Fruit fly (Drosophila melanogaster) whole organism, embryonic: ENCODE data around the gene JMJD5.

ENCODE experiments used
- CG1024 ChIP-seq: fragments of 200-800 bp; sonication (Bioruptor generic); IDR thresholded peaks from 2 replicates; pipeline ENCODE4 v1.3.6; 2022; ENCODE audit warnings: missing biosample characterization, missing genetic modification characterization
- CG10979 ChIP-seq: fragments of 200-800 bp; sonication (Bioruptor generic); optimal IDR thresholded peaks from 2 replicates; lab custom pipeline; 2018; ENCODE audit warnings: missing biosample characterization, mild to moderate bottlenecking, missing genetic modification characterization, moderate library complexity
- CG11398 ChIP-seq: fragments of 200-800 bp; sonication (Bioruptor generic); optimal IDR thresholded peaks from 2 replicates; lab custom pipeline; 2016; ENCODE audit warnings: missing biosample characterization, missing genetic modification characterization
- CG13287 ChIP-seq: fragments of 200-800 bp; sonication (Bioruptor generic); IDR thresholded peaks from 2 replicates; pipeline ENCODE4 v1.3.6; 2022; ENCODE audit warnings: missing biosample characterization, missing genetic modification characterization; ENCODE audit not compliant: partially characterized antibody
- CG14667 ChIP-seq: fragments of 200-800 bp; sonication (Bioruptor generic); IDR thresholded peaks from 2 replicates; pipeline ENCODE4 v1.3.6; 2022; ENCODE audit warnings: missing biosample characterization, missing genetic modification characterization
- CG15269 ChIP-seq: fragments of 200-800 bp; sonication (Bioruptor generic); optimal IDR thresholded peaks from 2 replicates; lab custom pipeline; 2018; ENCODE audit warnings: missing biosample characterization, mild to moderate bottlenecking, missing genetic modification characterization, moderate library complexity
- CG1647 ChIP-seq: fragments of 200-800 bp; sonication (Bioruptor generic); optimal IDR thresholded peaks from 3 replicates; lab custom pipeline; 2016; ENCODE audit warnings: missing biosample characterization, missing genetic modification characterization
- CG16815 ChIP-seq: fragments of 200-800 bp; sonication (Bioruptor generic); optimal IDR thresholded peaks from 3 replicates; lab custom pipeline; 2017; ENCODE audit warnings: missing biosample characterization, mild to moderate bottlenecking, missing genetic modification characterization
- CG17361 ChIP-seq: fragments of 200-800 bp; sonication (Bioruptor generic); IDR thresholded peaks from 3 replicates; pipeline ENCODE4 v1.3.6; 2022; ENCODE audit warnings: missing biosample characterization, missing genetic modification characterization
- CG30431 ChIP-seq: fragments of 200-800 bp; sonication (Bioruptor generic); optimal IDR thresholded peaks from 2 replicates; lab custom pipeline; 2017; ENCODE audit warnings: missing biosample characterization, missing genetic modification characterization
- CG3163 ChIP-seq: fragments of 200-800 bp; sonication (Bioruptor generic); optimal IDR thresholded peaks from 3 replicates; lab custom pipeline; 2016; ENCODE audit warnings: missing biosample characterization, missing genetic modification characterization
- CG4328 ChIP-seq: fragments of 200-800 bp; sonication (Bioruptor generic); optimal IDR thresholded peaks from 3 replicates; lab custom pipeline; 2017; ENCODE audit warnings: missing biosample characterization, missing genetic modification reagents, missing genetic modification characterization
- CG4404 ChIP-seq: fragments of 200-800 bp; sonication (Bioruptor generic); IDR thresholded peaks from 2 replicates; pipeline ENCODE4 v1.3.6; 2022; ENCODE audit warnings: missing biosample characterization, missing genetic modification characterization
- CG6654 ChIP-seq: fragments of 200-800 bp; sonication (Bioruptor generic); optimal IDR thresholded peaks from 2 replicates; lab custom pipeline; 2017; ENCODE audit warnings: missing biosample characterization, mild to moderate bottlenecking, missing genetic modification characterization
- CG8281 ChIP-seq: fragments of 200-800 bp; sonication (Bioruptor generic); optimal IDR thresholded peaks from 2 replicates; lab custom pipeline; 2018; ENCODE audit warnings: missing biosample characterization, mild to moderate bottlenecking, missing genetic modification characterization, moderate library complexity
- CG8388 ChIP-seq: fragments of 200-800 bp; sonication (Bioruptor generic); optimal IDR thresholded peaks from 2 replicates; lab custom pipeline; 2019; ENCODE audit warnings: missing biosample characterization, mild to moderate bottlenecking, missing genetic modification characterization, moderate library complexity
- CG9727 ChIP-seq: fragments of 200-800 bp; sonication (Bioruptor generic); optimal IDR thresholded peaks from 3 replicates; lab custom pipeline; 2017; ENCODE audit warnings: missing biosample characterization, mild to moderate bottlenecking, missing genetic modification characterization
- CHES-1-like ChIP-seq: fragments of 200-800 bp; sonication (Bioruptor generic); optimal IDR thresholded peaks from 2 replicates; lab custom pipeline; 2016; ENCODE audit warnings: missing biosample characterization, missing genetic modification characterization
- CrebB ChIP-seq: fragments of 200-800 bp; sonication (Bioruptor generic); optimal IDR thresholded peaks from 3 replicates; lab custom pipeline; 2018; ENCODE audit warnings: missing biosample characterization, mild to moderate bottlenecking, missing genetic modification characterization
- D19A ChIP-seq: fragments of 200-800 bp; optimal IDR thresholded peaks from 3 replicates; lab custom pipeline; 2019; ENCODE audit warnings: missing biosample characterization, mild to moderate bottlenecking, missing genetic modification characterization, moderate library complexity
- Eip74EF ChIP-seq, 2 experiments: fragments of 200-800 bp in 1 of 2; fragments of >200 bp in 1 of 2; sonication (Bioruptor generic) in 1 of 2; optimal IDR thresholded peaks; 2 replicates each; lab custom pipeline; 2017 to 2019; ENCODE audit warnings: missing biosample characterization in 2 of 2, missing genetic modification characterization in 2 of 2, mild to moderate bottlenecking in 1 of 2, moderate library complexity in 1 of 2
- Elba2 ChIP-seq: fragments of 200-800 bp; sonication (Bioruptor generic); optimal IDR thresholded peaks from 3 replicates; lab custom pipeline; 2016; ENCODE audit warnings: missing biosample characterization, missing genetic modification characterization
- Gsc ChIP-seq: fragments of 200-800 bp; sonication (Bioruptor generic); IDR thresholded peaks from 2 replicates; pipeline ENCODE4 v1.3.6; 2022; ENCODE audit warnings: missing biosample characterization, missing genetic modification characterization
- Med ChIP-seq: fragments of 200-800 bp; sonication (Bioruptor generic); peaks from one replicate; lab custom pipeline; 2016; ENCODE audit warnings: missing biosample characterization, missing genetic modification characterization, mild to moderate bottlenecking, inconsistent platforms, moderate library complexity
- Nf-YA ChIP-seq: fragments of 200-800 bp; sonication (Bioruptor generic); IDR thresholded peaks from 2 replicates; pipeline ENCODE4 v1.3.6; 2022; ENCODE audit warnings: missing biosample characterization, missing genetic modification characterization
- Oli ChIP-seq: fragments of 200-800 bp; sonication (Bioruptor generic); optimal IDR thresholded peaks from 2 replicates; lab custom pipeline; 2018; ENCODE audit warnings: missing biosample characterization, mild to moderate bottlenecking, missing genetic modification characterization, moderate library complexity
- Pdp1 ChIP-seq, 2 experiments: fragments of 200-800 bp; sonication (Bioruptor generic); optimal IDR thresholded peaks; 3 replicates each; lab custom pipeline; 2016; ENCODE audit warnings: missing biosample characterization in 2 of 2, missing genetic modification characterization in 2 of 2, mild to moderate bottlenecking in 1 of 2, moderate library complexity in 1 of 2
- Ravus ChIP-seq: fragments of 200-800 bp; sonication (Bioruptor generic); IDR thresholded peaks from 2 replicates; pipeline ENCODE4 v1.3.6; 2022; ENCODE audit warnings: missing biosample characterization, missing genetic modification characterization
- Sox100B ChIP-seq: fragments of 200-800 bp; sonication (Bioruptor generic); optimal IDR thresholded peaks from 3 replicates; lab custom pipeline; 2018; ENCODE audit warnings: missing biosample characterization, mild to moderate bottlenecking, missing genetic modification characterization
- Sox102F ChIP-seq: fragments of 200-800 bp; sonication (Bioruptor generic); optimal IDR thresholded peaks from 2 replicates; lab custom pipeline; 2018; ENCODE audit warnings: missing biosample characterization, mild to moderate bottlenecking, missing genetic modification characterization, moderate library complexity
- cas ChIP-seq: fragments of 200-800 bp; sonication (Bioruptor generic); IDR thresholded peaks from 2 replicates; pipeline ENCODE4 v1.3.6; 2022; ENCODE audit warnings: missing biosample characterization, missing genetic modification characterization
- danr ChIP-seq: fragments of 200-800 bp; sonication (Bioruptor generic); IDR thresholded peaks from 2 replicates; pipeline ENCODE4 v1.3.6; 2022; ENCODE audit warnings: missing biosample characterization, missing genetic modification characterization
- exex ChIP-seq: fragments of 200-800 bp; sonication (Bioruptor generic); optimal IDR thresholded peaks from 4 replicates; lab custom pipeline; 2018; ENCODE audit warnings: missing biosample characterization, mild to moderate bottlenecking, missing genetic modification characterization, moderate library complexity
- fu2 ChIP-seq: fragments of 200-800 bp; sonication (Bioruptor generic); optimal IDR thresholded peaks from 2 replicates; lab custom pipeline; 2016; ENCODE audit warnings: missing biosample characterization, missing genetic modification characterization
- gce ChIP-seq: fragments of 200-800 bp; sonication (Bioruptor generic); IDR thresholded peaks from 3 replicates; pipeline ENCODE4 v1.3.6; 2022; ENCODE audit warnings: missing biosample characterization, missing genetic modification characterization
- gsb ChIP-seq: fragments of 200-800 bp; sonication (Bioruptor generic); IDR thresholded peaks from 2 replicates; pipeline ENCODE4 v1.3.6; 2022; ENCODE audit warnings: missing biosample characterization, missing genetic modification characterization
- lmd ChIP-seq: fragments of 200-800 bp; sonication (Bioruptor generic); IDR thresholded peaks from 2 replicates; pipeline ENCODE4 v1.3.6; 2022; ENCODE audit warnings: missing biosample characterization, missing genetic modification characterization
- lov ChIP-seq, 2 experiments: fragments of 200-800 bp in 1 of 2; fragments of >200 bp in 1 of 2; sonication (Bioruptor generic) in 1 of 2; IDR thresholded peaks in 1 of 2; optimal IDR thresholded peaks in 1 of 2; 2 replicates in 1 of 2; 3 replicates in 1 of 2; pipeline versions ENCODE4 v1.3.6 to Lab custom; 2017 to 2022; ENCODE audit warnings: missing biosample characterization in 1 of 2, missing genetic modification characterization in 1 of 2
- p53 ChIP-seq: fragments of 200-800 bp; sonication (Bioruptor generic); optimal IDR thresholded peaks from 2 replicates; lab custom pipeline; 2016; ENCODE audit warnings: missing biosample characterization, missing genetic modification characterization
- pros ChIP-seq: fragments of 200-800 bp; sonication (Bioruptor generic); optimal IDR thresholded peaks from 3 replicates; lab custom pipeline; 2019; ENCODE audit warnings: missing biosample characterization, mild to moderate bottlenecking, missing genetic modification characterization, moderate library complexity
- ro ChIP-seq: fragments of 200-800 bp; sonication (Bioruptor generic); IDR thresholded peaks from 2 replicates; pipeline ENCODE4 v1.3.6; 2022; ENCODE audit warnings: missing biosample characterization, missing genetic modification characterization
- sim ChIP-seq: fragments of 200-800 bp; sonication (Bioruptor generic); IDR thresholded peaks from 2 replicates; pipeline ENCODE4 v1.3.6; 2022; ENCODE audit warnings: missing biosample characterization, missing genetic modification characterization
- slbo ChIP-seq: fragments of 200-800 bp; sonication (Bioruptor generic); IDR thresholded peaks from 2 replicates; pipeline ENCODE4 v1.3.6; 2022; ENCODE audit warnings: missing biosample characterization, missing genetic modification characterization
- slp2 ChIP-seq: fragments of 200-800 bp; sonication (Bioruptor generic); optimal IDR thresholded peaks from 2 replicates; lab custom pipeline; 2016; ENCODE audit warnings: missing biosample characterization, missing genetic modification characterization
- toy ChIP-seq: fragments of 200-800 bp; sonication (Bioruptor generic); IDR thresholded peaks from 2 replicates; pipeline ENCODE4 v1.3.6; 2022; ENCODE audit warnings: missing biosample characterization, missing genetic modification characterization
- wor ChIP-seq: fragments of 200-800 bp; sonication (Bioruptor generic); IDR thresholded peaks from 2 replicates; pipeline ENCODE4 v1.3.6; 2022; ENCODE audit warnings: missing biosample characterization, missing genetic modification characterization
- zen2 ChIP-seq: fragments of 200-800 bp; sonication (Bioruptor generic); IDR thresholded peaks from 3 replicates; pipeline ENCODE4 v1.3.6; 2022; ENCODE audit warnings: missing biosample characterization, missing genetic modification characterization; ENCODE audit not compliant: partially characterized antibody
- zf30C ChIP-seq: fragments of 200-800 bp; sonication (Bioruptor generic); optimal IDR thresholded peaks from 3 replicates; lab custom pipeline; 2018; ENCODE audit warnings: missing biosample characterization, mild to moderate bottlenecking, missing genetic modification characterization

Gene JMJD5

DNA sequence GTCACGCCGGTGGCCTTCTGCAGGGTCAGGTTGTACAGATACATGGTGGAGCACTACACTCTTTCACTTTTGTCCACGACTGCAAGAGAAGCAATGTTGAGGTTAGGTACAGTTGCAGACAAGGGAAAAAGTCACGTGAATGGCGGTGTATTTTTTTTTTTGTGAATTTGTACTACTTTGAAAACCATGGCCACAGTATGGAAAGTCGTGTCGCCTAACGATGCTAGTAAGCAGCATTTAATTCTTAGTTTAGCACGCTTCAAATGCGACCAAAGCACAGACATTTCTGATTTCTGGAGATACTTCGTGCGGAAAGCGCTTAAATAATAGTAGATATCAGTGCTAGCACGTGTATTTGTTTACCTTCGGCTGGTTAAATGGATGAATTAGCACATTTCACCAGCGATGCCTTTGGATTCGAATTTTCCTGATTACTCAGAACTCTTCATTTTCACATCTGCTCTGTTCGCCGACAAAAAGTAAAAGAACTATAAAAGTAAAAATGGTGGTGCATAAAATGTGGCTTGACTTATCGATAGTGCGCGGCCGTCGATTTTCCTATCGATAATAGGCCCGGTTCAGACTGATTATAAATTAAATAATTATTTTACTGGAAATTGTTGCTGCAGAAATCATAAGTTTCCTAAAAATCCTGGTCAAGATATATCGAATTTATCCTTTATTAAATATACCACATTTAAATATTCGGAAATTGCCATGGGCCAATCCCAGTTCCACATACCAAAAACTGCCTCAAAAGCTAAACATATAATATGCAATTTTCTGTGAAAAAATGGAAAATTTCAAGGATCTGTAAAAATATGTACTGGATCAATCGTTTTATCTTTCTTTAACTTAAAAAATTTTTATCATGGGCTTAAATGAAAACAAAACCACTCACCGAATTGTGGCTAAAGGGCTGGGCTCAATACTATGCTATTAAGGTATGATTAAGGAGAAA, 8.0 kb downstream of the JMJD5 start, which contains the start of gene Sf3b3 (continued):
- no peak for TF ChIP-seq fu2
- TF ChIP-seq CG4328 (GFP tag; lab: Kevin White, UChicago) = no peak
- no peak for TF ChIP-seq Eip74EF (GFP tag; optimal IDR thresholded peaks at IDR 0.05; lab: Kevin White, UChicago)
- peak; percentile 19; the same call in 1 of the 2 replicates for TF ChIP-seq CG14667 (GFP tag; lab: Robert Waterston, UW)
- peak; percentile 30; the same call in 1 of the 3 replicates for TF ChIP-seq CG17361 (GFP tag; lab: Robert Waterston, UW)
- TF ChIP-seq ro = no peak
- no peak for TF ChIP-seq cas (GFP tag; lab: Robert Waterston, UW)
- TF ChIP-seq CG10979 (tag; lab: Kevin White, UChicago) = peak; percentile 6
- no peak for TF ChIP-seq wor (GFP tag; lab: Robert Waterston, UW)
- no peak for TF ChIP-seq danr (GFP tag; lab: Robert Waterston, UW)
- TF ChIP-seq Sox102F = no peak
- no peak for TF ChIP-seq pros (GFP tag; lab: Kevin White, UChicago)
- no peak for TF ChIP-seq lov (optimal IDR thresholded peaks at IDR 0.05; lab: Kevin White, UChicago)
- TF ChIP-seq lov (GFP tag; IDR thresholded peaks at IDR 0.05; lab: Robert Waterston, UW) = no peak
- TF ChIP-seq CG16815 = no peak
- TF ChIP-seq CG3163 (GFP tag; lab: Kevin White, UChicago) = no peak
- TF ChIP-seq CG8388 (GFP tag; lab: Kevin White, UChicago) = no peak
- TF ChIP-seq CG4404 = 0 out of 2 replicates have a peak, but pooled peaks have one; percentile 16
- no peak for TF ChIP-seq gce
- TF ChIP-seq exex = no peak
- no peak for TF ChIP-seq gsb (GFP tag; lab: Robert Waterston, UW)
- TF ChIP-seq p53 (GFP tag; lab: Kevin White, UChicago) = no peak
- TF ChIP-seq CG9727 (GFP tag; lab: Kevin White, UChicago) = peak; percentile 56
- TF ChIP-seq CG15269 (tag; lab: Kevin White, UChicago) = no peak
- no peak for TF ChIP-seq CG30431
- no peak for TF ChIP-seq CG1647
- TF ChIP-seq D19A (tag; lab: Kevin White, UChicago) = peak; percentile 2
- TF ChIP-seq Sox100B (GFP tag; lab: Kevin White, UChicago) = no peak
- no peak for TF ChIP-seq slp2 (GFP tag; lab: Kevin White, UChicago)
- TF ChIP-seq lmd (GFP tag; lab: Robert Waterston, UW) = no peak; the same call in 1 of the 2 replicates
- peak; percentile 7 to 24 for TF ChIP-seq Pdp1 (GFP tag; optimal IDR thresholded peaks at IDR 0.05; lab: Kevin White, UChicago)
- no peak for TF ChIP-seq CrebB (tag; lab: Kevin White, UChicago)
- no peak for TF ChIP-seq zf30C
- no peak for TF ChIP-seq Ravus (GFP tag; lab: Robert Waterston, UW)
- no peak for TF ChIP-seq sim (GFP tag; lab: Robert Waterston, UW)
- no peak for TF ChIP-seq Nf-YA
- peak; percentile 47; the same call in 1 of the 3 replicates for TF ChIP-seq zen2 (GFP tag; lab: Robert Waterston, UW)
- 0 out of 2 replicates have a peak, but pooled peaks have one; percentile 7 for TF ChIP-seq toy (GFP tag; lab: Robert Waterston, UW)
- no peak for TF ChIP-seq Oli
- TF ChIP-seq CG8281 (tag; lab: Kevin White, UChicago) = no peak
- TF ChIP-seq Gsc (GFP tag; lab: Robert Waterston, UW) = no peak
- TF ChIP-seq Elba2 (GFP tag; lab: Kevin White, UChicago) = no peak
- peak; percentile 53; the same call in 1 of the 2 replicates for TF ChIP-seq CG1024 (GFP tag; lab: Robert Waterston, UW)
- TF ChIP-seq CHES-1-like (GFP tag; lab: Kevin White, UChicago) = no peak
- peak; percentile 47 for TF ChIP-seq slbo (GFP tag; lab: Robert Waterston, UW)
- TF ChIP-seq CG11398 (GFP tag; lab: Kevin White, UChicago) = no peak
- TF ChIP-seq Med (GFP tag; lab: Kevin White, UChicago) = peak; percentile 79
- peak; percentile 60 for TF ChIP-seq CG13287 (GFP tag; lab: Robert Waterston, UW)
- TF ChIP-seq CG6654 (GFP tag; lab: Kevin White, UChicago) = no peak
